Worm (Caenorhabditis elegans) whole organism, mixed stage, embryonic: ENCODE measurements around the gene T02H6.6.
A peak's percentile ranks its signal among the peaks of the same experiment; 100 is the strongest.

Experiments
- M03D4.4 ChIP-seq: sonication (generic microtip); optimal IDR thresholded peaks from 2 replicates; lab custom pipeline; 2017; ENCODE audit warnings: mild to moderate bottlenecking, missing genetic modification characterization, missing compliant biosample characterization
- bed-3 ChIP-seq: fragments of 200-800 bp; sonication (Bioruptor generic); optimal IDR thresholded peaks from 3 replicates; lab custom pipeline; 2018; ENCODE audit warnings: mild to moderate bottlenecking, missing genetic modification characterization, moderate library complexity, missing compliant biosample characterization
- ceh-39 ChIP-seq: fragments of 150-350 bp; optimal IDR thresholded peaks from 2 replicates; lab custom pipeline; 2014; ENCODE audit warnings: missing biosample characterization, missing genetic modification characterization
- ceh-43 ChIP-seq: fragments of 200-800 bp; sonication (Bioruptor generic); optimal IDR thresholded peaks from 2 replicates; lab custom pipeline; 2018; ENCODE audit warnings: mild to moderate bottlenecking, missing genetic modification characterization, moderate library complexity, missing compliant biosample characterization
- ceh-83 ChIP-seq: fragments of 200-800 bp; sonication (Bioruptor generic); optimal IDR thresholded peaks from 2 replicates; lab custom pipeline; 2018; ENCODE audit warnings: mild to moderate bottlenecking, missing genetic modification characterization, missing compliant biosample characterization
- ces-1 ChIP-seq: fragments of 150-350 bp; optimal IDR thresholded peaks from 2 replicates; lab custom pipeline; 2014; ENCODE audit warnings: missing biosample characterization, missing genetic modification reagents, missing genetic modification characterization
- drap-1 ChIP-seq: fragments of 200-800 bp; sonication (Bioruptor generic); optimal IDR thresholded peaks from 3 replicates; lab custom pipeline; 2018; ENCODE audit warnings: mild to moderate bottlenecking, missing genetic modification characterization, missing compliant biosample characterization
- elt-1 ChIP-seq: sonication (generic microtip); optimal IDR thresholded peaks from 2 replicates; lab custom pipeline; 2017; ENCODE audit warnings: missing genetic modification characterization, mild to moderate bottlenecking, missing compliant biosample characterization, antibody characterized with exemption, moderate library complexity, borderline replicate concordance; ENCODE audit not compliant: insufficient read depth
- elt-3 ChIP-seq: fragments of 150-350 bp; optimal IDR thresholded peaks from 2 replicates; lab custom pipeline; 2014; ENCODE audit warnings: missing biosample characterization, missing genetic modification characterization
- flh-1 ChIP-seq: fragments of 200-800 bp; sonication (Bioruptor generic); optimal IDR thresholded peaks from 2 replicates; lab custom pipeline; 2018; ENCODE audit warnings: mild to moderate bottlenecking, missing genetic modification characterization, moderate library complexity, missing compliant biosample characterization
- ham-2 ChIP-seq: fragments of 200-800 bp; sonication (Bioruptor generic); optimal IDR thresholded peaks from 2 replicates; lab custom pipeline; 2018; ENCODE audit warnings: mild to moderate bottlenecking, missing genetic modification characterization, missing compliant biosample characterization
- lin-13 ChIP-seq: fragments of 150-350 bp; optimal IDR thresholded peaks from 2 replicates; lab custom pipeline; 2014; ENCODE audit warnings: missing biosample characterization, missing genetic modification characterization
- lsy-2 ChIP-seq: fragments of 150-350 bp; optimal IDR thresholded peaks from 2 replicates; lab custom pipeline; 2014; ENCODE audit warnings: missing biosample characterization, missing genetic modification characterization
- mab-5 ChIP-seq: fragments of 150-350 bp; optimal IDR thresholded peaks from 2 replicates; lab custom pipeline; 2014; ENCODE audit warnings: missing biosample characterization, missing genetic modification characterization
- mep-1 ChIP-seq: fragments of 150-350 bp; optimal IDR thresholded peaks from 2 replicates; lab custom pipeline; 2017; ENCODE audit warnings: missing biosample characterization, missing genetic modification reagents, missing genetic modification characterization, inconsistent platforms
- mls-2 ChIP-seq: sonication (generic microtip); optimal IDR thresholded peaks from 2 replicates; lab custom pipeline; 2016; ENCODE audit warnings: mild to moderate bottlenecking, missing genetic modification characterization, moderate library complexity, missing compliant biosample characterization
- nhr-237 ChIP-seq: fragments of 150-350 bp; optimal IDR thresholded peaks from 2 replicates; lab custom pipeline; 2014; ENCODE audit warnings: missing biosample characterization, missing genetic modification characterization
- nhr-76 ChIP-seq: sonication (generic microtip); optimal IDR thresholded peaks from 2 replicates; lab custom pipeline; 2017; ENCODE audit warnings: missing biosample characterization, missing genetic modification characterization
- sem-2 ChIP-seq: fragments of 200-800 bp; sonication (Bioruptor generic); optimal IDR thresholded peaks from 2 replicates; lab custom pipeline; 2018; ENCODE audit warnings: mild to moderate bottlenecking, missing genetic modification characterization, missing compliant biosample characterization
- snpc-4 ChIP-seq: fragments of 150-350 bp; optimal IDR thresholded peaks from 2 replicates; lab custom pipeline; 2014; ENCODE audit warnings: missing biosample characterization, missing genetic modification characterization
- sptf-1 ChIP-seq: sonication (generic microtip); optimal IDR thresholded peaks from 2 replicates; lab custom pipeline; 2017; ENCODE audit warnings: mild to moderate bottlenecking, missing genetic modification characterization, moderate library complexity, missing compliant biosample characterization
- tbx-8 ChIP-seq: fragments of 200-800 bp; sonication (Bioruptor generic); optimal IDR thresholded peaks from 2 replicates; lab custom pipeline; 2018; ENCODE audit warnings: mild to moderate bottlenecking, missing genetic modification characterization, moderate library complexity, missing compliant biosample characterization
- unc-120 ChIP-seq: sonication (generic microtip); optimal IDR thresholded peaks from 2 replicates; lab custom pipeline; 2017; ENCODE audit warnings: missing genetic modification characterization, missing compliant biosample characterization; ENCODE audit not compliant: poor library complexity, severe bottlenecking
- zip-8 ChIP-seq: fragments of 150-350 bp; optimal IDR thresholded peaks from 2 replicates; lab custom pipeline; 2014; ENCODE audit warnings: missing biosample characterization, missing genetic modification characterization

Gene T02H6.6

ce11 chrII:723488-723887 is 39.9 kb downstream of the T02H6.6 start, which contains the start of gene rfip-2:
Gene rfip-2, plus strand, starts transcription at chrII:723788.
- no peak for TF ChIP-seq mab-5
- TF ChIP-seq ceh-43 (GFP tag; lab: Kevin White, UChicago) = no peak
- TF ChIP-seq M03D4.4 (tag; lab: Kevin White, UChicago) = no peak
- no peak for TF ChIP-seq lin-13
- TF ChIP-seq mls-2 (tag; lab: Kevin White, UChicago) = no peak
- no peak for TF ChIP-seq mep-1 (tag; lab: Kevin White, UChicago)
- no peak for TF ChIP-seq nhr-237
- TF ChIP-seq ces-1 = no peak
- no peak for TF ChIP-seq flh-1 (GFP tag; lab: Kevin White, UChicago)

ce11 chrII:724004-724403 is 40.4 kb downstream of the T02H6.6 start:
- TF ChIP-seq nhr-76 (tag; lab: Kevin White, UChicago) (no peak), elt-3 (tag; lab: Kevin White, UChicago) (no peak), zip-8 (tag; lab: Kevin White, UChicago) (no peak), ceh-83 (no peak)

ce11 chrII:729931-730330 is 46.4 kb downstream of the T02H6.6 start:
- TF ChIP-seq zip-8 (tag; lab: Kevin White, UChicago) = no peak
- peak; percentile 11 for TF ChIP-seq sptf-1 (tag; lab: Kevin White, UChicago)
- TF ChIP-seq lsy-2 = peak; percentile 23
- TF ChIP-seq ham-2 (GFP tag; lab: Kevin White, UChicago) = no peak

ce11 chrII:732393-732792 is 48.8 kb downstream of the T02H6.6 start:
- TF ChIP-seq ceh-39 (tag; lab: Kevin White, UChicago) (no peak), ceh-83 (no peak), bed-3 (GFP tag; lab: Kevin White, UChicago) (no peak), sem-2 (GFP tag; lab: Kevin White, UChicago) (no peak), tbx-8 (GFP tag; lab: Kevin White, UChicago) (no peak), unc-120 (no peak), mep-1 (tag; lab: Kevin White, UChicago) (no peak), lin-13 (peak; percentile 30), elt-1 (no peak), drap-1 (GFP tag; lab: Kevin White, UChicago) (no peak), lsy-2 (peak; percentile 72), snpc-4 (no peak), ham-2 (GFP tag; lab: Kevin White, UChicago) (no peak)
